Worm (Caenorhabditis elegans): ENCODE results near the gene lact-1.

- no peak for TF ChIP-seq ama-1 (optimal IDR thresholded peaks at IDR 0.05)
- no peak for TF ChIP-seq aly-1 (tag; optimal IDR thresholded peaks at IDR 0.05)
- no peak for TF ChIP-seq B0310.2 (tag; optimal IDR thresholded peaks at IDR 0.05)
- no peak for TF ChIP-seq sea-1 (GFP tag; conservative IDR thresholded peaks at IDR 0.05)
- TF ChIP-seq hmg-4 (GFP tag; optimal IDR thresholded peaks at IDR 0.05), result peak; percentile 13
- no peak for TF ChIP-seq ceh-13 (GFP tag; optimal IDR thresholded peaks at IDR 0.05)
- no peak for TF ChIP-seq tra-4 (tag; optimal IDR thresholded peaks at IDR 0.05)
- TF ChIP-seq tbx-11 (GFP tag; IDR thresholded peaks at IDR 0.05), result no peak
- TF ChIP-seq tbx-37 (GFP tag; conservative IDR thresholded peaks at IDR 0.05), result no peak
- TF ChIP-seq flt-1 (GFP tag; IDR thresholded peaks at IDR 0.05), result no peak
- TF ChIP-seq hnd-1 (tag; optimal IDR thresholded peaks at IDR 0.05), result no peak
- no peak for TF ChIP-seq scrt-1 (GFP tag; IDR thresholded peaks at IDR 0.05)
- TF ChIP-seq pes-1 (GFP tag; IDR thresholded peaks at IDR 0.05), result no peak
- TF ChIP-seq hmbx-1 (tag; optimal IDR thresholded peaks at IDR 0.05), result no peak
Observed at ce11 chrX:7306434-7306833, 46.3 kb upstream of the lact-1 start.

Data from whole organism, early embryonic.